Fruit fly (Drosophila melanogaster): ENCODE results near the gene CG42266.
A peak's percentile ranks its signal among the peaks of the same experiment; 100 is the strongest.

Gene CG42266

dm6 chr2L:16357865-16358264 lies 17.7 kb upstream of the CG42266 start (continued):
- TF ChIP-seq NC2α (GFP tag; optimal IDR thresholded peaks at IDR 0.05) (no peak), sisA (GFP tag; IDR thresholded peaks at IDR 0.05) (no peak), Trl (optimal IDR thresholded peaks at IDR 0.05) (no peak), Trl (GFP tag; optimal IDR thresholded peaks at IDR 0.05) (no peak), CG18262 (tag; optimal IDR thresholded peaks at IDR 0.05) (peak; percentile 56), CG31365 (tag; optimal IDR thresholded peaks at IDR 0.05) (no peak), CG15601 (tag; optimal IDR thresholded peaks at IDR 0.05) (peak; percentile 27), inv (GFP tag; IDR thresholded peaks at IDR 0.05; ENCODE audit: partially characterized antibody) (no peak), sc (optimal IDR thresholded peaks at IDR 0.05) (no peak), sc (GFP tag; optimal IDR thresholded peaks at IDR 0.05) (peak; percentile 21), CG15073 (GFP tag; optimal IDR thresholded peaks at IDR 0.05) (no peak), CG2889 (GFP tag; IDR thresholded peaks at IDR 0.05) (no peak), CG6254 (GFP tag; optimal IDR thresholded peaks at IDR 0.05) (peak; percentile 30), onecut (GFP tag; IDR thresholded peaks at IDR 0.05) (no peak), CG34376 (GFP tag; optimal IDR thresholded peaks at IDR 0.05) (no peak), Ets97D (GFP tag; optimal IDR thresholded peaks at IDR 0.05) (no peak), org-1 (GFP tag; optimal IDR thresholded peaks at IDR 0.05) (no peak), CG3281 (GFP tag; optimal IDR thresholded peaks at IDR 0.05) (no peak), crc (GFP tag; optimal IDR thresholded peaks at IDR 0.05) (no peak), CG1792 (GFP tag; optimal IDR thresholded peaks at IDR 0.05) (no peak), CG32767 (GFP tag; IDR thresholded peaks at IDR 0.05) (0 out of 2 replicates have a peak, but pooled peaks have one; percentile 21), CG18476 (GFP tag; optimal IDR thresholded peaks at IDR 0.05) (no peak), fd96Cb (tag; optimal IDR thresholded peaks at IDR 0.05) (peak; percentile 24), Bdp1 (GFP tag; optimal IDR thresholded peaks at IDR 0.05) (no peak), p53 (GFP tag; optimal IDR thresholded peaks at IDR 0.05) (no peak), bigmax (GFP tag; optimal IDR thresholded peaks at IDR 0.05) (no peak), Drgx (GFP tag; IDR thresholded peaks at IDR 0.05) (no peak), Oli (tag; optimal IDR thresholded peaks at IDR 0.05) (peak; percentile 17), CG17361 (GFP tag; IDR thresholded peaks at IDR 0.05) (no peak), B-H2 (GFP tag; optimal IDR thresholded peaks at IDR 0.05) (no peak), kay (GFP tag; optimal IDR thresholded peaks at IDR 0.05) (no peak), CG33557 (GFP tag; optimal IDR thresholded peaks at IDR 0.05) (no peak), CG11456 (GFP tag; IDR thresholded peaks at IDR 0.05) (no peak), maf-S (GFP tag; optimal IDR thresholded peaks at IDR 0.05) (no peak), CG2712 (tag; optimal IDR thresholded peaks at IDR 0.05) (peak; percentile 70), ro (GFP tag; IDR thresholded peaks at IDR 0.05) (no peak), CG1602 (GFP tag; optimal IDR thresholded peaks at IDR 0.05) (no peak), CG7271 (tag; optimal IDR thresholded peaks at IDR 0.05) (no peak), mirr (GFP tag; optimal IDR thresholded peaks at IDR 0.05) (no peak), D (optimal IDR thresholded peaks at IDR 0.05) (no peak), D (GFP tag; optimal IDR thresholded peaks at IDR 0.05) (no peak), CG10366 (GFP tag; IDR thresholded peaks at IDR 0.05) (no peak), fd3F (GFP tag; optimal IDR thresholded peaks at IDR 0.05) (no peak), cato (GFP tag; optimal IDR thresholded peaks at IDR 0.05; ENCODE audit: borderline replicate concordance) (no peak), trh (GFP tag; optimal IDR thresholded peaks at IDR 0.05) (no peak), CG6175 (GFP tag; IDR thresholded peaks at IDR 0.05) (no peak), tin (GFP tag; optimal IDR thresholded peaks at IDR 0.05) (no peak), Gsc (GFP tag; IDR thresholded peaks at IDR 0.05) (no peak), row (GFP tag; IDR thresholded peaks at IDR 0.05) (no peak; the same call in 1 of the 3 replicates), CG10267 (tag; optimal IDR thresholded peaks at IDR 0.05) (peak; percentile 29), so (GFP tag; IDR thresholded peaks at IDR 0.05) (no peak), Dfd (GFP tag; optimal IDR thresholded peaks at IDR 0.05) (no peak), sens (GFP tag) (peak; percentile 82)

All from whole organism, embryonic.